Fruit fly (Drosophila melanogaster) whole organism, adult: ENCODE measurements around the gene CG32206.

Source experiments
- CG7045 ChIP-seq: fragments of 200-800 bp; sonication (Bioruptor generic); optimal IDR thresholded peaks from 2 replicates; lab custom pipeline; 2017; ENCODE audit warnings: missing biosample characterization, mild to moderate bottlenecking, missing genetic modification characterization
- CG7101 ChIP-seq: fragments of 200-800 bp; sonication (Bioruptor generic); optimal IDR thresholded peaks from 2 replicates; lab custom pipeline; 2018; ENCODE audit warnings: missing biosample characterization, mild to moderate bottlenecking, missing genetic modification characterization, moderate library complexity
- bab1 ChIP-seq: fragments of 200-800 bp; sonication (Bioruptor generic); optimal IDR thresholded peaks from 3 replicates; lab custom pipeline; 2019; ENCODE audit warnings: missing biosample characterization, mild to moderate bottlenecking, missing genetic modification characterization, moderate library complexity
- cic ChIP-seq: fragments of 200-800 bp; sonication (Bioruptor generic); optimal IDR thresholded peaks from 2 replicates; lab custom pipeline; 2017; ENCODE audit warnings: missing biosample characterization, mild to moderate bottlenecking, missing genetic modification characterization, moderate library complexity

DNA sequence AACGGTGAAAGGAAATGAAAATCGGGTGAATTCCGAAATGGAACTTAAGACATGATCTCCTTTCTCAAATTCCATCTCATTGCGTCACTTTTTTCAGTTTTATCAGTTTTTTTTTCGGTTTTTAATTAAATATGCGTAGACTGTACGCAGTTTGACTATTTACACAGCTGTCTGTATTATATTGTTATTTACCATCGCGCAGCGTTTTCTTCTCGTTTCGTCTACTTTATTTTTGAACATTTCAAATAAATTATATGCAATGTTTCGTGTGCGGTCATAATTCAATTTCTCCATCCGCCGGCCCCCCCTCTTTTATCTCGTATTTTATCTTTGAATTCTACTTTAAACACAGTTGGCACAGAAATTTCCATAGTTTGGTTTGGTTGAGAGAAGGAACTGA, 72.2 kb downstream of the CG32206 start:
- TF ChIP-seq bab1 (no peak), CG7045 (GFP tag; lab: Kevin White, UChicago) (no peak), CG7101 (tag; lab: Kevin White, UChicago) (no peak), cic (GFP tag; lab: Kevin White, UChicago) (no peak)
